Worm (Caenorhabditis elegans) whole organism, young adult: ENCODE measurements around the gene aakg-1.
A peak's percentile ranks its signal among the peaks of the same experiment; 100 is the strongest.

Source experiments
- B0261.1 ChIP-seq: sonication (generic microtip); optimal IDR thresholded peaks from 2 replicates; lab custom pipeline; 2016; ENCODE audit warnings: mild to moderate bottlenecking, missing genetic modification characterization, moderate library complexity, missing compliant biosample characterization
- D2030.7 ChIP-seq: fragments of 200-800 bp; sonication (Bioruptor generic); IDR thresholded peaks from 2 replicates; pipeline ENCODE4 v1.3.6; 2022; ENCODE audit warnings: missing genetic modification reagents, missing genetic modification characterization, missing compliant biosample characterization
- F10E7.11 ChIP-seq: sonication (generic microtip); optimal IDR thresholded peaks from 2 replicates; lab custom pipeline; 2017; ENCODE audit warnings: mild to moderate bottlenecking, missing genetic modification characterization, moderate library complexity, missing compliant biosample characterization
- F37B4.10 ChIP-seq: fragments of 200-800 bp; sonication (Bioruptor generic); IDR thresholded peaks from 2 replicates; pipeline ENCODE4 v1.3.6; 2022; ENCODE audit warnings: missing genetic modification characterization, missing compliant biosample characterization
- F39B2.1 ChIP-seq: fragments of 200-800 bp; sonication (Bioruptor generic); IDR thresholded peaks from 2 replicates; pipeline ENCODE4 v1.3.6; 2022; ENCODE audit warnings: missing genetic modification reagents, missing genetic modification characterization, missing compliant biosample characterization
- K11D2.4 ChIP-seq: fragments of 200-800 bp; sonication (Bioruptor generic); IDR thresholded peaks from 2 replicates; pipeline ENCODE4 v1.3.6; 2022; ENCODE audit warnings: missing genetic modification reagents, missing genetic modification characterization, missing compliant biosample characterization
- Y56A3A.18 ChIP-seq: fragments of 200-800 bp; sonication (Bioruptor generic); IDR thresholded peaks from 2 replicates; pipeline ENCODE4 v1.3.6; 2022; ENCODE audit warnings: missing genetic modification reagents, missing genetic modification characterization, missing compliant biosample characterization
- Y95B8A.8 ChIP-seq: fragments of 200-800 bp; sonication (Bioruptor generic); IDR thresholded peaks from 2 replicates; pipeline ENCODE4 v1.3.6; 2022; ENCODE audit warnings: missing genetic modification reagents, missing genetic modification characterization, missing compliant biosample characterization
- ama-1 ChIP-seq, 3 experiments: fragments of 150-350 bp in 1 of 3; sonication (generic microtip) in 2 of 3; optimal IDR thresholded peaks; 2 replicates each; lab custom pipeline; 2014 to 2018; ENCODE audit warnings: missing biosample characterization in 2 of 3, missing genetic modification characterization in 2 of 3, missing genetic modification reagents in 2 of 3
- aptf-3 ChIP-seq: fragments of 200-800 bp; sonication (Bioruptor generic); IDR thresholded peaks from 2 replicates; pipeline ENCODE4 v1.3.6; 2022; ENCODE audit warnings: missing genetic modification characterization, missing compliant biosample characterization
- attf-3 ChIP-seq: fragments of 200-800 bp; sonication (Bioruptor generic); conservative IDR thresholded peaks from 2 replicates; pipeline ENCODE4 v1.3.6; 2022; ENCODE audit warnings: missing genetic modification reagents, missing genetic modification characterization, missing compliant biosample characterization
- attf-6 ChIP-seq: fragments of 200-800 bp; sonication (Bioruptor generic); IDR thresholded peaks from 2 replicates; pipeline ENCODE4 v1.3.6; 2022; ENCODE audit warnings: missing genetic modification reagents, missing genetic modification characterization, missing compliant biosample characterization
- bed-2 ChIP-seq: fragments of 200-800 bp; sonication (Bioruptor generic); IDR thresholded peaks from 2 replicates; pipeline ENCODE4 v1.3.6; 2022; ENCODE audit warnings: missing genetic modification reagents, missing genetic modification characterization, missing compliant biosample characterization
- cebp-1 ChIP-seq, 2 experiments: fragments of 200-800 bp in 1 of 2; sonication (Bioruptor generic) in 1 of 2; sonication (generic microtip) in 1 of 2; IDR thresholded peaks in 1 of 2; optimal IDR thresholded peaks in 1 of 2; 2 replicates each; pipeline versions ENCODE4 v1.3.6 to Lab custom; 2017 to 2022; ENCODE audit warnings: missing compliant biosample characterization in 2 of 2, missing genetic modification characterization in 2 of 2, mild to moderate bottlenecking in 1 of 2, missing genetic modification reagents in 1 of 2, moderate library complexity in 1 of 2
- ceh-40 ChIP-seq: fragments of 200-800 bp; sonication (Bioruptor generic); IDR thresholded peaks from 2 replicates; pipeline ENCODE4 v1.3.6; 2022; ENCODE audit warnings: missing genetic modification characterization, missing compliant biosample characterization
- ceh-91 ChIP-seq: fragments of 200-800 bp; sonication (Bioruptor generic); IDR thresholded peaks from 2 replicates; pipeline ENCODE4 v1.3.6; 2022; ENCODE audit warnings: missing genetic modification reagents, missing genetic modification characterization, missing compliant biosample characterization
- chd-7 ChIP-seq: sonication (generic microtip); optimal IDR thresholded peaks from 2 replicates; lab custom pipeline; 2016; ENCODE audit warnings: mild to moderate bottlenecking, missing genetic modification characterization, moderate library complexity, missing compliant biosample characterization
- dox-1 ChIP-seq: fragments of 200-800 bp; sonication (Bioruptor generic); IDR thresholded peaks from 2 replicates; pipeline ENCODE4 v1.3.6; 2022; ENCODE audit warnings: missing genetic modification reagents, missing genetic modification characterization, missing compliant biosample characterization
- dpff-1 ChIP-seq: sonication (generic microtip); optimal IDR thresholded peaks from 2 replicates; lab custom pipeline; 2017; ENCODE audit warnings: mild to moderate bottlenecking, missing genetic modification characterization, missing compliant biosample characterization
- efl-1 ChIP-seq: fragments of 150-350 bp; optimal IDR thresholded peaks from 2 replicates; lab custom pipeline; 2014; ENCODE audit warnings: missing biosample characterization, missing genetic modification reagents, missing genetic modification characterization
- egl-44 ChIP-seq: fragments of 200-800 bp; sonication (Bioruptor generic); IDR thresholded peaks from 2 replicates; pipeline ENCODE4 v1.3.6; 2022; ENCODE audit warnings: missing genetic modification reagents, missing genetic modification characterization, missing compliant biosample characterization
- egrh-3 ChIP-seq: fragments of 200-800 bp; sonication (Bioruptor generic); IDR thresholded peaks from 2 replicates; pipeline ENCODE4 v1.3.6; 2022; ENCODE audit warnings: missing genetic modification reagents, missing genetic modification characterization, missing compliant biosample characterization
- ets-4 ChIP-seq: fragments of 200-800 bp; sonication (Bioruptor generic); optimal IDR thresholded peaks from 2 replicates; lab custom pipeline; 2018; ENCODE audit warnings: mild to moderate bottlenecking, missing genetic modification characterization, missing compliant biosample characterization
- hlh-12 ChIP-seq: sonication (generic microtip); optimal IDR thresholded peaks from 2 replicates; lab custom pipeline; 2016; ENCODE audit warnings: missing genetic modification characterization, missing compliant biosample characterization
- hlh-26 ChIP-seq: fragments of 200-800 bp; sonication (Bioruptor generic); conservative IDR thresholded peaks from 2 replicates; pipeline ENCODE4 v1.3.6; 2022; ENCODE audit warnings: missing genetic modification reagents, missing genetic modification characterization, missing compliant biosample characterization
- hmg-20 ChIP-seq: fragments of 200-800 bp; sonication (Bioruptor generic); IDR thresholded peaks from 2 replicates; pipeline ENCODE4 v1.3.6; 2022; ENCODE audit warnings: missing genetic modification reagents, missing genetic modification characterization, missing compliant biosample characterization
- hsf-1 ChIP-seq: fragments of 200-800 bp; sonication (Bioruptor generic); IDR thresholded peaks from 2 replicates; pipeline ENCODE4 v1.3.6; 2022; ENCODE audit warnings: missing genetic modification reagents, missing genetic modification characterization, missing compliant biosample characterization
- let-607 ChIP-seq, 2 experiments: fragments of 200-800 bp in 1 of 2; sonication (Bioruptor generic) in 1 of 2; sonication (generic microtip) in 1 of 2; optimal IDR thresholded peaks; 2 replicates each; lab custom pipeline; 2016 to 2018; ENCODE audit warnings: mild to moderate bottlenecking in 2 of 2, missing compliant biosample characterization in 2 of 2, missing genetic modification characterization in 2 of 2, moderate library complexity in 2 of 2, missing genotype in 1 of 2
- lin-26 ChIP-seq: fragments of 200-800 bp; sonication (Bioruptor generic); IDR thresholded peaks from 2 replicates; pipeline ENCODE4 v1.3.6; 2022; ENCODE audit warnings: missing genetic modification reagents, missing genetic modification characterization, missing compliant biosample characterization
- lin-54 ChIP-seq: fragments of 200-800 bp; sonication (Bioruptor generic); optimal IDR thresholded peaks from 2 replicates; lab custom pipeline; 2018; ENCODE audit warnings: mild to moderate bottlenecking, missing genetic modification characterization, missing compliant biosample characterization
- lsy-27 ChIP-seq: sonication (generic microtip); optimal IDR thresholded peaks from 2 replicates; lab custom pipeline; 2017; ENCODE audit warnings: missing genetic modification characterization, mild to moderate bottlenecking, missing compliant biosample characterization, antibody characterized with exemption, missing genotype, borderline replicate concordance; ENCODE audit not compliant: insufficient read depth
- madf-8 ChIP-seq: fragments of 200-800 bp; sonication (Bioruptor generic); conservative IDR thresholded peaks from 2 replicates; pipeline ENCODE4 v1.3.6; 2022; ENCODE audit warnings: missing genetic modification reagents, missing genetic modification characterization, missing compliant biosample characterization
- nhr-27 ChIP-seq: fragments of 200-800 bp; sonication (Bioruptor generic); optimal IDR thresholded peaks from 2 replicates; lab custom pipeline; 2018; ENCODE audit warnings: mild to moderate bottlenecking, missing genetic modification characterization, moderate library complexity, missing compliant biosample characterization
- nhr-90 ChIP-seq: sonication (generic microtip); optimal IDR thresholded peaks from 2 replicates; lab custom pipeline; 2016; ENCODE audit warnings: missing genotype, mild to moderate bottlenecking, missing genetic modification characterization, missing compliant biosample characterization
- rec-8 ChIP-seq, 2 experiments: sonication (generic microtip); optimal IDR thresholded peaks; 2 replicates each; lab custom pipeline; 2016; ENCODE audit warnings: mild to moderate bottlenecking in 2 of 2, missing genetic modification characterization in 2 of 2, missing genetic modification reagents in 2 of 2, missing genotype in 2 of 2, missing biosample characterization in 1 of 2, missing compliant biosample characterization in 1 of 2, moderate library complexity in 1 of 2
- rpc-1 ChIP-seq, 2 experiments: fragments of 150-350 bp in 1 of 2; sonication (generic microtip) in 1 of 2; optimal IDR thresholded peaks; 2 replicates each; lab custom pipeline; 2014 to 2018; ENCODE audit warnings: missing biosample characterization in 1 of 2, missing genetic modification characterization in 1 of 2, missing genetic modification reagents in 1 of 2, missing genotype in 1 of 2
- sdz-38 ChIP-seq: sonication (generic microtip); optimal IDR thresholded peaks from 2 replicates; lab custom pipeline; 2016; ENCODE audit warnings: missing genotype, missing genetic modification characterization, missing compliant biosample characterization
- sea-2 ChIP-seq: fragments of 200-800 bp; sonication (Bioruptor generic); IDR thresholded peaks from 2 replicates; pipeline ENCODE4 v1.3.6; 2022; ENCODE audit warnings: missing genetic modification characterization, missing compliant biosample characterization
- snpc-3.4 ChIP-seq: sonication (generic microtip); optimal IDR thresholded peaks from 2 replicates; lab custom pipeline; 2017; ENCODE audit warnings: missing genetic modification characterization, mild to moderate bottlenecking, missing compliant biosample characterization, antibody characterized with exemption, moderate library complexity, missing genotype, missing genetic modification reagents
- tbp1 ChIP-seq: fragments of 200-800 bp; sonication (Bioruptor generic); optimal IDR thresholded peaks from 2 replicates; lab custom pipeline; 2018; ENCODE audit warnings: mild to moderate bottlenecking, missing genetic modification characterization, missing compliant biosample characterization
- tbx-9 ChIP-seq: sonication (generic microtip); optimal IDR thresholded peaks from 2 replicates; lab custom pipeline; 2016; ENCODE audit warnings: borderline replicate concordance, missing genetic modification characterization, inconsistent platforms, missing compliant biosample characterization
- unc-130 ChIP-seq: sonication (generic microtip); optimal IDR thresholded peaks from 2 replicates; lab custom pipeline; 2016; ENCODE audit warnings: missing genetic modification reagents, missing genetic modification characterization, missing compliant biosample characterization
- zim-3 ChIP-seq: sonication (generic microtip); optimal IDR thresholded peaks from 2 replicates; lab custom pipeline; 2017; ENCODE audit warnings: mild to moderate bottlenecking, missing genetic modification characterization, moderate library complexity, missing compliant biosample characterization
- ztf-25 ChIP-seq: fragments of 200-800 bp; sonication (Bioruptor generic); IDR thresholded peaks from 2 replicates; pipeline ENCODE4 v1.3.6; 2022; ENCODE audit warnings: missing genetic modification reagents, missing genetic modification characterization, missing compliant biosample characterization
- ztf-28 ChIP-seq: fragments of 200-800 bp; sonication (Bioruptor generic); IDR thresholded peaks from 2 replicates; pipeline ENCODE4 v1.3.6; 2022; ENCODE audit warnings: missing genetic modification reagents, missing genetic modification characterization, missing compliant biosample characterization
- ztf-6 ChIP-seq: fragments of 200-800 bp; sonication (Bioruptor generic); IDR thresholded peaks from 2 replicates; pipeline ENCODE4 v1.3.6; 2022; ENCODE audit warnings: missing genetic modification reagents, missing genetic modification characterization, missing compliant biosample characterization

Gene aakg-1

ce11 chrIII:12568962-12569361, 6.2 kb downstream of the aakg-1 start:
- TF ChIP-seq dox-1 (GFP tag; lab: Robert Waterston, UW) (0 out of 2 replicates have a peak, but pooled peaks have one; percentile 28), F37B4.10 (no peak), K11D2.4 (GFP tag; lab: Robert Waterston, UW) (no peak), hmg-20 (no peak), chd-7 (no peak), efl-1 (no peak), tbx-9 (tag; lab: Kevin White, UChicago) (no peak), nhr-90 (tag; lab: Kevin White, UChicago) (no peak), Y56A3A.18 (GFP tag; lab: Robert Waterston, UW) (no peak), cebp-1 (GFP tag; IDR thresholded peaks at IDR 0.05; lab: Robert Waterston, UW) (no peak), cebp-1 (tag; optimal IDR thresholded peaks at IDR 0.05; lab: Kevin White, UChicago) (peak; percentile 8), snpc-3.4 (tag; lab: Kevin White, UChicago) (no peak), madf-8 (no peak), F39B2.1 (GFP tag; lab: Robert Waterston, UW) (no peak), zim-3 (tag; lab: Kevin White, UChicago) (no peak), bed-2 (GFP tag; lab: Robert Waterston, UW) (no peak), hlh-26 (GFP tag; lab: Robert Waterston, UW) (no peak), D2030.7 (no peak), dpff-1 (tag; lab: Kevin White, UChicago) (no peak), F10E7.11 (tag; lab: Kevin White, UChicago) (no peak), nhr-27 (no peak), egrh-3 (peak; percentile 60; the same call in 1 of the 2 replicates), unc-130 (GFP tag; lab: Kevin White, UChicago) (no peak), attf-6 (no peak), ztf-6 (GFP tag; lab: Robert Waterston, UW) (no peak), attf-3 (GFP tag; lab: Robert Waterston, UW) (no peak), let-607 (tag; optimal IDR thresholded peaks at IDR 0.05; lab: Kevin White, UChicago) (no peak), hsf-1 (GFP tag; lab: Robert Waterston, UW) (no peak), ztf-28 (GFP tag; lab: Robert Waterston, UW) (no peak), ceh-40 (no peak), egl-44 (GFP tag; lab: Robert Waterston, UW) (no peak), ama-1 (optimal IDR thresholded peaks at IDR 0.05; lab: Kevin White, UChicago) (no peak), ama-1 (GFP tag; optimal IDR thresholded peaks at IDR 0.05; lab: Kevin White, UChicago) (no peak), lsy-27 (tag; lab: Kevin White, UChicago) (no peak), tbp1 (GFP tag; lab: Kevin White, UChicago) (peak; percentile 24)

- peak; percentile 65 for TF ChIP-seq chd-7
- no peak for TF ChIP-seq hlh-12 (tag; lab: Kevin White, UChicago)
- no peak; the same call in 1 of the 2 replicates for TF ChIP-seq lin-26
- TF ChIP-seq madf-8 = no peak
- TF ChIP-seq lin-54 (GFP tag; lab: Kevin White, UChicago) = peak; percentile 27
- TF ChIP-seq aptf-3 (GFP tag; lab: Robert Waterston, UW) = no peak
- TF ChIP-seq efl-1 = no peak
- TF ChIP-seq attf-6 = no peak
- TF ChIP-seq sea-2 (GFP tag; lab: Robert Waterston, UW) = no peak
- no peak for TF ChIP-seq ceh-91 (GFP tag; lab: Robert Waterston, UW)
- TF ChIP-seq ets-4 (GFP tag; lab: Kevin White, UChicago) = peak; percentile 30
- no peak for TF ChIP-seq Y95B8A.8 (GFP tag; lab: Robert Waterston, UW)
- TF ChIP-seq rpc-1 (optimal IDR thresholded peaks at IDR 0.05; lab: Kevin White, UChicago) = no peak
- TF ChIP-seq rpc-1 (tag; optimal IDR thresholded peaks at IDR 0.05; lab: Kevin White, UChicago) = no peak
- TF ChIP-seq B0261.1 (tag; lab: Kevin White, UChicago) = no peak
- no peak for TF ChIP-seq sdz-38 (tag; lab: Kevin White, UChicago)
- TF ChIP-seq ztf-25 (GFP tag; lab: Robert Waterston, UW) = no peak
- 0 out of 2 replicates have a peak, but pooled peaks have one; percentile 53 for TF ChIP-seq egl-44 (GFP tag; lab: Robert Waterston, UW)
- no peak for TF ChIP-seq rec-8 (tag; optimal IDR thresholded peaks at IDR 0.05; lab: Kevin White, UChicago)
These were observed 7.1 kb downstream of the aakg-1 start for ce11 chrIII:12568036-12568649.
